Worm (Caenorhabditis elegans) whole organism, L4 larva: Measurements from ENCODE around the gene srt-5.

Source experiments
- aly-2 ChIP-seq: sonication (generic microtip); optimal IDR thresholded peaks from 2 replicates; lab custom pipeline; 2018; ENCODE audit warnings: missing biosample characterization, missing genetic modification characterization
- ama-1 ChIP-seq: fragments of 150-350 bp; optimal IDR thresholded peaks from 2 replicates; lab custom pipeline; 2014; ENCODE audit warnings: inconsistent platforms, mixed read lengths
- ceh-82 ChIP-seq: sonication (generic microtip); optimal IDR thresholded peaks from 2 replicates; lab custom pipeline; 2017; ENCODE audit warnings: missing biosample characterization, missing genetic modification characterization
- dpl-1 ChIP-seq: fragments of 150-350 bp; optimal IDR thresholded peaks from 2 replicates; lab custom pipeline; 2014; ENCODE audit warnings: missing biosample characterization, missing genetic modification reagents, missing genetic modification characterization
- hlh-30 ChIP-seq: sonication (generic microtip); optimal IDR thresholded peaks from 2 replicates; lab custom pipeline; 2017; ENCODE audit warnings: antibody characterized with exemption, mild to moderate bottlenecking, missing genetic modification characterization, missing compliant biosample characterization; ENCODE audit not compliant: insufficient read depth
- hmg-1.1 ChIP-seq: fragments of 200-800 bp; sonication (Bioruptor generic); IDR thresholded peaks from 2 replicates; pipeline ENCODE4 v1.3.6; 2022; ENCODE audit warnings: missing genetic modification reagents, missing genetic modification characterization, missing compliant biosample characterization
- lin-15B ChIP-seq: fragments of 150-350 bp; sonication (generic microtip); optimal IDR thresholded peaks from 3 replicates; lab custom pipeline; 2014; ENCODE audit warnings: missing biosample characterization, missing genetic modification characterization
- lin-39 ChIP-seq: fragments of 150-350 bp; optimal IDR thresholded peaks from 2 replicates; lab custom pipeline; 2014; ENCODE audit warnings: missing biosample characterization, missing genetic modification reagents, missing genetic modification characterization
- rbr-2 ChIP-seq: sonication (generic microtip); optimal IDR thresholded peaks from 2 replicates; lab custom pipeline; 2016; ENCODE audit warnings: missing genotype, missing genetic modification characterization, missing compliant biosample characterization
- skn-1 ChIP-seq: fragments of 150-350 bp; optimal IDR thresholded peaks from 2 replicates; lab custom pipeline; 2014; ENCODE audit warnings: missing biosample characterization, missing genetic modification characterization

DNA sequence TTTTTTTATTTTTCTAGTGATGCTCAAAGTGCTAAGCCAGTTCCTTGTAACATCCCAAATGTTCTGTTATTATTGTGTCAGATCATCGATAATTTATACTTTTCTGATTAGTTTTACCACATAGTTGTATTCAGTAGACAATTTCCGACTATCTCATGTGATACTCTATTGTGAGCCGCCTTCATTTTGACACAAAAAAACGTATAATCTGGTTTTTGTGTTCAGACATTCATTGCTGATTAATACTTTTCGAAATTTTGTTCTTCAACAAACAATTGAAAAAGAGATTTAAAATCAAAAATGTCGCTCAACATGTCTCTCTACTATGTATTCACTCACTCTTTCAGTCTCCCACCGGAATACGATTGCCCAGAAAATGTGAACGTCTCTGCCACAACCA is 779 bp upstream of the srt-5 start, which contains the start of gene srt-7:
- TF ChIP-seq lin-15B: no peak
- no peak for TF ChIP-seq lin-39
- no peak for TF ChIP-seq hlh-30
- no peak for TF ChIP-seq dpl-1 (GFP tag; lab: Kevin White, UChicago)
- no peak for TF ChIP-seq rbr-2 (tag; lab: Kevin White, UChicago)
- TF ChIP-seq ceh-82 (tag; lab: Kevin White, UChicago): no peak
- TF ChIP-seq aly-2: no peak
- no peak for TF ChIP-seq ama-1
- TF ChIP-seq hmg-1.1 (GFP tag; lab: Robert Waterston, UW): no peak
- TF ChIP-seq skn-1 (tag; lab: Kevin White, UChicago): no peak
